Worm (Caenorhabditis elegans) whole organism, L1 larva: ENCODE data around the gene spp-31.
A peak's percentile ranks its signal among the peaks of the same experiment; 100 is the strongest.

ENCODE experiments used
- Y116A8C.19 ChIP-seq: sonication (generic microtip); optimal IDR thresholded peaks from 2 replicates; lab custom pipeline; 2016; ENCODE audit warnings: missing compliant biosample characterization, missing genetic modification characterization, borderline replicate concordance
- aly-2 ChIP-seq: fragments of 150-350 bp; optimal IDR thresholded peaks from 2 replicates; lab custom pipeline; 2014; ENCODE audit warnings: missing biosample characterization, missing genetic modification characterization
- blmp-1 ChIP-seq: fragments of 150-350 bp; optimal IDR thresholded peaks from 2 replicates; lab custom pipeline; 2014; ENCODE audit warnings: missing biosample characterization, missing genetic modification characterization
- ceh-63 ChIP-seq: fragments of 200-800 bp; sonication (Bioruptor generic); optimal IDR thresholded peaks from 2 replicates; lab custom pipeline; 2018; ENCODE audit warnings: mild to moderate bottlenecking, missing genetic modification characterization, missing compliant biosample characterization
- ces-1 ChIP-seq: fragments of 150-350 bp; optimal IDR thresholded peaks from 2 replicates; lab custom pipeline; 2014; ENCODE audit warnings: missing biosample characterization, missing genetic modification reagents, missing genetic modification characterization
- dpl-1 ChIP-seq, 3 experiments: fragments of 150-350 bp in 2 of 3; sonication (generic microtip) in 1 of 3; optimal IDR thresholded peaks; 2 replicates each; lab custom pipeline; 2014 to 2017; ENCODE audit warnings: missing biosample characterization in 3 of 3, missing genetic modification characterization in 3 of 3, missing genetic modification reagents in 3 of 3
- dsc-1 ChIP-seq: sonication (generic microtip); optimal IDR thresholded peaks from 2 replicates; lab custom pipeline; 2016; ENCODE audit warnings: mild to moderate bottlenecking, missing genetic modification characterization, missing compliant biosample characterization
- efl-1 ChIP-seq, 4 experiments: fragments of 150-350 bp; optimal IDR thresholded peaks in 3 of 4; peaks in 1 of 4; 1 replicate in 1 of 4; 2 replicates in 3 of 4; lab custom pipeline; 2014; ENCODE audit warnings: missing biosample characterization in 2 of 4, missing genetic modification characterization in 2 of 4, missing genetic modification reagents in 2 of 4
- efl-3 ChIP-seq: fragments of 200-800 bp; sonication (Bioruptor generic); optimal IDR thresholded peaks from 2 replicates; lab custom pipeline; 2018; ENCODE audit warnings: mild to moderate bottlenecking, missing genetic modification characterization, missing compliant biosample characterization
- egl-13 ChIP-seq: sonication (generic microtip); optimal IDR thresholded peaks from 2 replicates; lab custom pipeline; 2016; ENCODE audit warnings: missing genotype, missing genetic modification reagents, missing genetic modification characterization, missing compliant biosample characterization
- egl-27 ChIP-seq, 2 experiments: fragments of 150-350 bp in 1 of 2; sonication (generic microtip); optimal IDR thresholded peaks; 3 replicates each; lab custom pipeline; 2017 to 2018; ENCODE audit warnings: missing biosample characterization in 2 of 2, missing genetic modification characterization in 2 of 2, missing genetic modification reagents in 2 of 2
- elt-3 ChIP-seq, 6 experiments: fragments of 150-350 bp in 1 of 6; sonication (generic microtip); optimal IDR thresholded peaks; 2 replicates each; lab custom pipeline; 2017 to 2018; ENCODE audit warnings: missing biosample characterization in 6 of 6, missing genetic modification characterization in 6 of 6, inconsistent platforms in 1 of 6
- fos-1 ChIP-seq: fragments of 150-350 bp; optimal IDR thresholded peaks from 2 replicates; lab custom pipeline; 2014; ENCODE audit warnings: missing biosample characterization, missing genetic modification characterization
- irx-1 ChIP-seq: sonication (generic microtip); optimal IDR thresholded peaks from 2 replicates; lab custom pipeline; 2016; ENCODE audit warnings: missing genetic modification characterization, missing compliant biosample characterization
- isw-1 ChIP-seq: fragments of 200-800 bp; sonication (Bioruptor generic); IDR thresholded peaks from 2 replicates; pipeline ENCODE4 v1.3.6; 2022; ENCODE audit warnings: missing genetic modification characterization, missing compliant biosample characterization
- lin-14 ChIP-seq: fragments of 200-800 bp; sonication (Bioruptor generic); optimal IDR thresholded peaks from 2 replicates; lab custom pipeline; 2018; ENCODE audit warnings: mild to moderate bottlenecking, missing genetic modification characterization, moderate library complexity, missing compliant biosample characterization
- lin-35 ChIP-seq, 2 experiments: fragments of 150-350 bp; optimal IDR thresholded peaks; 2 replicates each; lab custom pipeline; 2014; ENCODE audit warnings: missing biosample characterization in 2 of 2, missing genetic modification characterization in 2 of 2, missing genetic modification reagents in 2 of 2
- lir-3 ChIP-seq: sonication (generic microtip); optimal IDR thresholded peaks from 2 replicates; lab custom pipeline; 2016; ENCODE audit warnings: mild to moderate bottlenecking, missing genetic modification characterization, moderate library complexity, missing compliant biosample characterization; ENCODE audit not compliant: poor library complexity
- lsy-2 ChIP-seq, 2 experiments: fragments of 150-350 bp; optimal IDR thresholded peaks; 2 replicates each; lab custom pipeline; 2014; ENCODE audit warnings: missing biosample characterization in 2 of 2, missing genetic modification characterization in 2 of 2
- mab-9 ChIP-seq: fragments of 200-800 bp; sonication (Bioruptor generic); IDR thresholded peaks from 2 replicates; pipeline ENCODE4 v1.3.6; 2022; ENCODE audit warnings: missing genetic modification reagents, missing genetic modification characterization, missing compliant biosample characterization
- mdl-1 ChIP-seq, 2 experiments: fragments of 150-350 bp; optimal IDR thresholded peaks; 2 replicates each; lab custom pipeline; 2014 to 2017; ENCODE audit warnings: missing biosample characterization in 2 of 2, missing genetic modification characterization in 2 of 2, inconsistent platforms in 1 of 2
- mef-2 ChIP-seq: fragments of 150-350 bp; optimal IDR thresholded peaks from 2 replicates; lab custom pipeline; 2014; ENCODE audit warnings: missing biosample characterization, missing genetic modification characterization
- mep-1 ChIP-seq: fragments of 150-350 bp; optimal IDR thresholded peaks from 2 replicates; lab custom pipeline; 2014; ENCODE audit warnings: missing biosample characterization, missing genetic modification characterization
- nhr-11 ChIP-seq: fragments of 150-350 bp; optimal IDR thresholded peaks from 2 replicates; lab custom pipeline; 2014; ENCODE audit warnings: missing biosample characterization, missing genetic modification characterization
- nhr-19 ChIP-seq: fragments of 200-800 bp; sonication (Bioruptor generic); conservative IDR thresholded peaks from 2 replicates; pipeline ENCODE4 v1.3.6; 2022; ENCODE audit warnings: missing genetic modification characterization, missing compliant biosample characterization
- nhr-237 ChIP-seq: fragments of 150-350 bp; optimal IDR thresholded peaks from 2 replicates; lab custom pipeline; 2014; ENCODE audit warnings: missing biosample characterization, missing genetic modification characterization
- nhr-28 ChIP-seq: fragments of 150-350 bp; optimal IDR thresholded peaks from 2 replicates; lab custom pipeline; 2014; ENCODE audit warnings: missing biosample characterization, missing genetic modification characterization
- nhr-76 ChIP-seq: sonication (generic microtip); optimal IDR thresholded peaks from 2 replicates; lab custom pipeline; 2017; ENCODE audit warnings: missing biosample characterization, missing genetic modification characterization
- nhr-77 ChIP-seq: fragments of 150-350 bp; optimal IDR thresholded peaks from 2 replicates; lab custom pipeline; 2014; ENCODE audit warnings: missing biosample characterization, missing genetic modification characterization
- nhr-84 ChIP-seq: sonication (generic microtip); optimal IDR thresholded peaks from 2 replicates; lab custom pipeline; 2017; ENCODE audit warnings: missing biosample characterization, missing genetic modification characterization
- nhr-90 ChIP-seq: sonication (generic microtip); optimal IDR thresholded peaks from 2 replicates; lab custom pipeline; 2016; ENCODE audit warnings: mild to moderate bottlenecking, missing genetic modification characterization, missing compliant biosample characterization; ENCODE audit not compliant: poor library complexity
- pag-3 ChIP-seq: sonication (generic microtip); optimal IDR thresholded peaks from 2 replicates; lab custom pipeline; 2017; ENCODE audit warnings: missing genetic modification characterization, mild to moderate bottlenecking, missing compliant biosample characterization, antibody characterized with exemption, borderline replicate concordance; ENCODE audit not compliant: insufficient read depth
- pax-3 ChIP-seq: fragments of 200-800 bp; sonication (Bioruptor generic); optimal IDR thresholded peaks from 2 replicates; lab custom pipeline; 2018; ENCODE audit warnings: mild to moderate bottlenecking, missing genetic modification characterization, moderate library complexity, missing compliant biosample characterization
- pqm-1 ChIP-seq: sonication (generic microtip); optimal IDR thresholded peaks from 3 replicates; lab custom pipeline; 2017; ENCODE audit warnings: missing biosample characterization, missing genetic modification characterization
- rnt-1 ChIP-seq: sonication (generic microtip); optimal IDR thresholded peaks from 2 replicates; lab custom pipeline; 2016; ENCODE audit warnings: mild to moderate bottlenecking, missing genetic modification characterization, moderate library complexity, missing compliant biosample characterization
- skn-1 ChIP-seq: fragments of 150-350 bp; optimal IDR thresholded peaks from 2 replicates; lab custom pipeline; 2014; ENCODE audit warnings: missing biosample characterization, missing genetic modification characterization
- snu-23 ChIP-seq: sonication (generic microtip); optimal IDR thresholded peaks from 2 replicates; lab custom pipeline; 2016; ENCODE audit warnings: missing genetic modification characterization, missing compliant biosample characterization
- sox-4 ChIP-seq: sonication (generic microtip); optimal IDR thresholded peaks from 2 replicates; lab custom pipeline; 2016; ENCODE audit warnings: missing genetic modification characterization, missing compliant biosample characterization
- tlp-1 ChIP-seq: fragments of 150-350 bp; optimal IDR thresholded peaks from 2 replicates; lab custom pipeline; 2014; ENCODE audit warnings: missing biosample characterization, missing genetic modification characterization
- unc-130 ChIP-seq: fragments of 150-350 bp; optimal IDR thresholded peaks from 2 replicates; lab custom pipeline; 2017; ENCODE audit warnings: missing biosample characterization, missing genetic modification characterization, inconsistent platforms
- unc-30 ChIP-seq: sonication (generic microtip); optimal IDR thresholded peaks from 2 replicates; lab custom pipeline; 2017; ENCODE audit warnings: missing biosample characterization, missing genetic modification characterization
- unc-98 ChIP-seq: fragments of 200-800 bp; sonication (Bioruptor generic); IDR thresholded peaks from 2 replicates; pipeline ENCODE4 v1.3.6; 2022; ENCODE audit warnings: missing genetic modification characterization, missing compliant biosample characterization
- vab-15 ChIP-seq: sonication (generic microtip); optimal IDR thresholded peaks from 2 replicates; lab custom pipeline; 2017; ENCODE audit warnings: missing genotype, mild to moderate bottlenecking, missing genetic modification characterization, missing compliant biosample characterization
- zag-1 ChIP-seq: fragments of 150-350 bp; optimal IDR thresholded peaks from 2 replicates; lab custom pipeline; 2014; ENCODE audit warnings: missing biosample characterization, missing genetic modification characterization
- zip-4 ChIP-seq: fragments of 200-800 bp; sonication (Bioruptor generic); optimal IDR thresholded peaks from 2 replicates; lab custom pipeline; 2018; ENCODE audit warnings: mild to moderate bottlenecking, missing genetic modification characterization, moderate library complexity, missing compliant biosample characterization
- ztf-11 ChIP-seq, 2 experiments: sonication (generic microtip); optimal IDR thresholded peaks; 2 replicates each; lab custom pipeline; 2016 to 2017; ENCODE audit warnings: missing genetic modification characterization in 2 of 2, missing biosample characterization in 1 of 2, missing compliant biosample characterization in 1 of 2
- ztf-4 ChIP-seq: fragments of 150-350 bp; optimal IDR thresholded peaks from 2 replicates; lab custom pipeline; 2014; ENCODE audit warnings: missing biosample characterization, missing genetic modification characterization

The spp-31 gene

ce11 chrIV:1419795-1420509 is 13.6 kb downstream of the spp-31 start, which contains the start of gene Y77E11A.7 (continued):
- TF ChIP-seq efl-3 (GFP tag; lab: Kevin White, UChicago) = no peak
- no peak for TF ChIP-seq lir-3
- no peak for TF ChIP-seq nhr-76 (tag; lab: Kevin White, UChicago)
- TF ChIP-seq efl-1 (optimal IDR thresholded peaks at IDR 0.05; lab: Kevin White, UChicago) = peak; percentile 87 to 94
- peak; percentile 82 to 97 for TF ChIP-seq efl-1 (GFP tag; optimal IDR thresholded peaks at IDR 0.05 in 1 of 2; lab: Kevin White, UChicago)
- TF ChIP-seq nhr-90 (tag; lab: Kevin White, UChicago) = peak; percentile 81
- no peak for TF ChIP-seq pqm-1 (tag; lab: Kevin White, UChicago)
- TF ChIP-seq lsy-2 (tag; optimal IDR thresholded peaks at IDR 0.05; lab: Kevin White, UChicago) = peak; percentile 88 to 95
- peak; percentile 92 to 94 for TF ChIP-seq lin-35 (GFP tag; optimal IDR thresholded peaks at IDR 0.05; lab: Kevin White, UChicago)
- TF ChIP-seq unc-30 (tag; lab: Kevin White, UChicago) = no peak
- TF ChIP-seq elt-3 (tag; optimal IDR thresholded peaks at IDR 0.05; lab: Kevin White, UChicago) = peak in 5 of 6 experiments; percentile 46 to 84 (median 71)
- TF ChIP-seq fos-1 (tag; lab: Kevin White, UChicago) = peak; percentile 70
- TF ChIP-seq snu-23 (GFP tag; lab: Kevin White, UChicago) = peak; percentile 94
- TF ChIP-seq nhr-237 = peak; percentile 89
- peak; percentile 31 for TF ChIP-seq zag-1 (tag; lab: Kevin White, UChicago)
- peak; percentile 88 for TF ChIP-seq unc-130 (tag; lab: Kevin White, UChicago)
- TF ChIP-seq sox-4 (tag; lab: Kevin White, UChicago) = peak; percentile 40
- TF ChIP-seq nhr-28 = no peak
- TF ChIP-seq egl-13 = no peak
- peak; percentile 75 for TF ChIP-seq nhr-19 (GFP tag; lab: Robert Waterston, UW)
- TF ChIP-seq egl-27 (tag; optimal IDR thresholded peaks at IDR 0.05; lab: Kevin White, UChicago) = peak; percentile 57 to 68
- TF ChIP-seq pag-3 (tag; lab: Kevin White, UChicago) = no peak
- TF ChIP-seq pax-3 (tag; lab: Kevin White, UChicago) = peak; percentile 75
- TF ChIP-seq lin-14 = peak; percentile 98
- TF ChIP-seq mep-1 (tag; lab: Kevin White, UChicago) = peak; percentile 75
- peak; percentile 31 for TF ChIP-seq blmp-1
- peak; percentile 55; the same call in 1 of the 2 replicates for TF ChIP-seq unc-98
- TF ChIP-seq nhr-84 = no peak
- no peak for TF ChIP-seq mab-9
- peak in 1 of 2 experiments; percentile 87 for TF ChIP-seq mdl-1 (tag; optimal IDR thresholded peaks at IDR 0.05; lab: Kevin White, UChicago)
- peak; percentile 93 for TF ChIP-seq isw-1
- TF ChIP-seq ztf-11 (tag; optimal IDR thresholded peaks at IDR 0.05; lab: Kevin White, UChicago) = peak in 1 of 2 experiments; percentile 58
- TF ChIP-seq aly-2 = peak; percentile 41
- TF ChIP-seq ceh-63 (GFP tag; lab: Kevin White, UChicago) = no peak
- peak; percentile 91 for TF ChIP-seq rnt-1 (tag; lab: Kevin White, UChicago)
- peak; percentile 68 for TF ChIP-seq dsc-1 (tag; lab: Kevin White, UChicago)
- TF ChIP-seq tlp-1 = no peak
- TF ChIP-seq dpl-1 (GFP tag; optimal IDR thresholded peaks at IDR 0.05; lab: Kevin White, UChicago) = peak; percentile 79 to 88 (median 83)
- TF ChIP-seq skn-1 = peak; percentile 96
- no peak for TF ChIP-seq ces-1 (GFP tag; lab: Kevin White, UChicago)
- TF ChIP-seq mef-2 (tag; lab: Kevin White, UChicago) = peak; percentile 19
- TF ChIP-seq Y116A8C.19 = no peak
- TF ChIP-seq ztf-4 (tag; lab: Kevin White, UChicago) = no peak
- peak; percentile 61 for TF ChIP-seq irx-1
- TF ChIP-seq zip-4 (GFP tag; lab: Kevin White, UChicago) = no peak
- peak; percentile 41 for TF ChIP-seq vab-15 (tag; lab: Kevin White, UChicago)
- TF ChIP-seq nhr-77 (tag; lab: Kevin White, UChicago) = peak; percentile 89
- peak; percentile 38 for TF ChIP-seq nhr-11
